Worm (Caenorhabditis elegans): Measurements from ENCODE around the gene dss-1.

Gene dss-1

DNA sequence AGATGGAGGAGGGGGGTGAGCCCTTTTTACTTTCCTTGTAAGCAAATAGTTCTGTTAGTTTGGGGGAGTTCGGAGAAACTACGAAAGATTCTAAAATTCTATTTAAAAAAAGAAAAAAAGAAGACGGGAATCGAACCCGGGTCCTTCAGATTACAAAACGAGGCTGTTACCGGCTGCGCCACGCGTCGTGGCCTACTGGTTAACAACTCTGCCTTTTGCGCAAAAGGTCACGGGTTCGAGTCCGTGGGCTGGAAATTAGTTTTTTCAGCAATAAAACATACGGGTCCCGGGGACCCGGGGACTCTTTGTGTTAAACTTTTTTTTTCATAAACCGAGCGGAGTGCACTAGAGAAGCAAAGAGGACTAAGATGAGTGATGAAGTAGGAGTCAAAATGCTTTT lies 35.1 kb upstream of the dss-1 start (continued):
- no peak for TF ChIP-seq ceh-32 (tag; optimal IDR thresholded peaks at IDR 0.05; ENCODE audit: poor library complexity)
- TF ChIP-seq sdz-12 (GFP tag; optimal IDR thresholded peaks at IDR 0.05): no peak
- no peak for TF ChIP-seq hlh-11 (tag; optimal IDR thresholded peaks at IDR 0.05)

DNA sequence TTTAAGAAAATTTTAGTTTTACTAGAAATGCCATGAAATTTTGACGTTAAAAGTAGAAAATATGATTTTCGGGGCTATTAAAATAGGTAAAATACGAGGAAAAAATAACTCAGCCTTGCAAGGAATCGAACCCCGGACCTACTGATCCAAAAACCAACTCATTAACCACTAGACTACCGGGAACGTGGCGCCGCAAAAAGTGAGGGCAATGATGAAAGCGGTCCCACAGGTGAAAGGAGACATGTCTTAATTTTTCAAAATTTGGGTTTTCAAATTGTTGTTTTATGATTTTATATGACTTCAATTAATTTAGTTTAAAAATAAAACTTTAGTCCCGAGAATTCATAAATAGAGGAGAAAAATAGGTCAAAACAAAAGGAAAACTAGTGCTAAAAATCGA lies 34.6 kb upstream of the dss-1 start:
- no peak for TF ChIP-seq mxl-2 (GFP tag; conservative IDR thresholded peaks at IDR 0.05)
- TF ChIP-seq lin-38 (GFP tag; IDR thresholded peaks at IDR 0.05): peak; percentile 23; the same call in 1 of the 2 replicates

DNA sequence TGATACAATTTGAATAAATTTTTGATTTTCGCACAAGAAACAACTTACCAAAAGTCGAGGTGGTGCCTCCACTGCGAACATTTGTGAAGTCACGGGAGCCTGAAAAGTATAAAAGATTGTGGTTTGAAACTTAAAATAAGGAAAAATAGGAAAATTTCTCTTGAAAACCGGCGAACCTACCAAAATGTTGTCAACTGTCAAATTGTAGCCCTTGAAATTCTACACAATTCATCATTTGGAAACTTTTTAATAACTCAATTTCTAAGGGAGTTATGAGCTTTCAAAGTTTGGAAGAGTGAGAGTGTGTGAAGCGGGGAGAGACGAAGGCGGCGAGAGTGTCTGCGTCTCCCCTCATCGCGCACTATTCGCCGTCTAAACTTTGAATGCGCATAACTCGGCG lies 34.1 kb upstream of the dss-1 start, which contains the start of gene pes-4:
Gene pes-4, minus strand, starts transcription at position 101 of the 400 bp plus-strand sequence.
- TF ChIP-seq nhr-111 (GFP tag; optimal IDR thresholded peaks at IDR 0.05) (no peak), nhr-28 (tag; optimal IDR thresholded peaks at IDR 0.05) (no peak), dmd-6 (GFP tag; IDR thresholded peaks at IDR 0.05) (no peak), madf-9 (GFP tag; conservative IDR thresholded peaks at IDR 0.05) (no peak), skn-1 (tag; optimal IDR thresholded peaks at IDR 0.05) (no peak), nhr-41 (GFP tag; IDR thresholded peaks at IDR 0.05) (no peak), snpc-4 (tag; optimal IDR thresholded peaks at IDR 0.05) (no peak), mes-2 (tag; optimal IDR thresholded peaks at IDR 0.05; ENCODE audit: poor library complexity, severe bottlenecking) (no peak), duxl-1 (tag; optimal IDR thresholded peaks at IDR 0.05; ENCODE audit: poor library complexity) (no peak), unc-62 (GFP tag; optimal IDR thresholded peaks at IDR 0.05 in 1 of 2) (no peak), unc-62 (tag; optimal IDR thresholded peaks at IDR 0.05) (no peak)

DNA sequence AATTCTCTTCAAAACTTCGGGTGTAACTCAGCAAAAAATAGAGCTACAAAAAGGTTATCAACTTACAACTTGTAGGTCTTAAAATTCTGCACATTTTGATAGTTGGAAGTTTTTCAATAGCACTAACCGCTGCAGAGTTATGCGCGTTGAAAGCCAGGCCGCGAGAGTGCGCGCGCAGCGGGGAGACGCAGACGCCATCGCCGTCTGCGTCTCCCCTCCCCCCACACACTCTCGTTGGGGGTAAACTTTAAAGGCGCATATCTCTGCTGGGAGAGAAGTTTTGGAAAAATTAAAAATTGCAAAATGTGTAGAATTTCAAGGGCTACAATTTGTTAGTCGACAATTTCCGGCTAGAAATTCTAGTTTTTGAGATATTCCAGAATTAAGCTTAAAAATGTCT lies 33.4 kb upstream of the dss-1 start:
- TF ChIP-seq lin-13 (GFP tag; optimal IDR thresholded peaks at IDR 0.05): no peak
- TF ChIP-seq Y5F2A.4 (GFP tag; optimal IDR thresholded peaks at IDR 0.05): no peak
- no peak for TF ChIP-seq F44E2.7 (GFP tag; IDR thresholded peaks at IDR 0.05)
- 0 out of 2 replicates have a peak, but pooled peaks have one; percentile 8 for TF ChIP-seq lin-38 (GFP tag; IDR thresholded peaks at IDR 0.05)
- TF ChIP-seq set-16 (GFP tag; IDR thresholded peaks at IDR 0.05): peak; percentile 34; the same call in 1 of the 2 replicates

DNA sequence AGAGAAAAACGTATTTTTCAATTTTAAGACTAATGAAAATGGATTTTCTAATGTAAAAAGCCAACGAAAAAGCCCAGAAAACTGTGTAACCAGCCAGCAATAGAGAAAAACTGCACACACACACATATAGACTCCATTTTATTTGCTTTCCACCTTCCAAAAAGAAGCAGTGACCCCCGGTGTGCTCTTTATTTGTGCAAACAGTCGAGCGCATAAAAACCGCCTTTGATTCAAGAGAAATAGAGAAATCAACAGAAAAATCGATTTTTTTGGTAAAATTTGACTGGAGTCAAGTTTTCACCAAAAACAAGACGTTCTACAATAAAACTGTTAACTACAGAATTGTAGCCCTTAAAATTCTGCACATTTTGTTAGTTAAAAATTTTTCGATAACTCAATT lies 32.5 kb upstream of the dss-1 start:
- no peak for TF ChIP-seq pha-4 (GFP tag; IDR thresholded peaks at IDR 0.05)
- peak; percentile 72 for TF ChIP-seq pha-4 (tag; optimal IDR thresholded peaks at IDR 0.05)
- no peak for TF ChIP-seq Y105C5A.15 (GFP tag; IDR thresholded peaks at IDR 0.05)

DNA sequence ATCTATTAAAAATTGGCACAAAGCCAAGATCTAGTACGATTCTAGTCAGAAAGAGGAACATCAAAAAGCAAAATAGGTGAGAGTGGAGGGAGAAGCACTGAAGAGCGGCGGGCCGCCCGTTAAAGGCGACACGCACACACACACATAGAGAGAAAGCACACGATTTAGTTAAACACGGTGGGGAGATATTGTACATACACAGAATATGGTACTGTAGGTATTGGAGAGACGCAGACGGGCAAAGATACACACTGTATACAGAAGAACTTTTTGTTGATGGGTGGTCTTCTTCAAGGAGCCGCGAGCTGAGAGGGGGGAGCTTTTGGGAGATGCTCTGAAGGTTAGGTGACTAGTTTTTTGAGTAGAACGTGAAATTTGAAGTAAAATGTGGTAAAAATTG lies 30.2 kb upstream of the dss-1 start:
- TF ChIP-seq pha-4 (GFP tag; IDR thresholded peaks at IDR 0.05) (no peak), pha-4 (tag; optimal IDR thresholded peaks at IDR 0.05) (peak; percentile 84), unc-130 (GFP tag; optimal IDR thresholded peaks at IDR 0.05) (no peak), hlh-30 (tag; optimal IDR thresholded peaks at IDR 0.05; ENCODE audit: insufficient read depth) (no peak), D1046.2 (GFP tag; IDR thresholded peaks at IDR 0.05) (0 out of 2 replicates have a peak, but pooled peaks have one; percentile 44), daf-16 (GFP tag; optimal IDR thresholded peaks at IDR 0.05) (no peak), daf-16 (tag; optimal IDR thresholded peaks at IDR 0.05) (peak; percentile 44), mes-2 (tag; optimal IDR thresholded peaks at IDR 0.05; ENCODE audit: poor library complexity, severe bottlenecking) (peak; percentile 0), nhr-28 (tag; optimal IDR thresholded peaks at IDR 0.05) (peak; percentile 41), php-3 (GFP tag; IDR thresholded peaks at IDR 0.05) (0 out of 2 replicates have a peak, but pooled peaks have one; percentile 51), dve-1 (tag; optimal IDR thresholded peaks at IDR 0.05; ENCODE audit: insufficient read depth) (peak; percentile 9), nhr-6 (tag; optimal IDR thresholded peaks at IDR 0.05) (peak; percentile 61), hlh-11 (tag; optimal IDR thresholded peaks at IDR 0.05) (peak; percentile 21), pqm-1 (tag; optimal IDR thresholded peaks at IDR 0.05) (peak; percentile 46), aly-2 (tag; optimal IDR thresholded peaks at IDR 0.05) (no peak)
